Worm (Caenorhabditis elegans) whole organism, L3 larva: Measurements from ENCODE around the gene srj-55.

Source experiments
- elt-2 ChIP-seq: sonication (generic microtip); optimal IDR thresholded peaks from 2 replicates; lab custom pipeline; 2016; ENCODE audit warnings: missing genetic modification reagents, mild to moderate bottlenecking, missing genetic modification characterization, missing compliant biosample characterization
- nhr-237 ChIP-seq: fragments of 150-350 bp; optimal IDR thresholded peaks from 2 replicates; lab custom pipeline; 2014; ENCODE audit warnings: missing biosample characterization, missing genetic modification characterization
- nhr-25 ChIP-seq: sonication (generic microtip); optimal IDR thresholded peaks from 2 replicates; lab custom pipeline; 2017; ENCODE audit warnings: missing biosample characterization, missing genetic modification characterization

DNA sequence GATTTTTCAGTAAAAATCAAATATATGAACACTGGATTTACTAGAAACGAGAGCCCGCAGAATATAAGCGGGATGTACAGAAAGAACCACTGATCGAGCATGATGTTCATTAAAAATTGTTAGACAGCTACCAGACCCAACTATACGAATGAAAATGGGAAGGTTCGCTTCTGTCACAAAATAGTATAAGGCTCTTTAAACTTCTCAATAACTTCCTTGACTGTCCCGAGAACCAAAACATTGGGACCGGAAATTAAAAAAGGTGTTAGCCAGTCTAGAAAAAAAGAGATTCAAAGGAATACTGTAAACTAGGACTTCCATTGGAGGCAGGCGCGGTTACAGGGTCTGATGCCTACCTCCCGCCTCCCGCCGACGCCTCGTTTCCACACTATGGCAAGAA, at the start of gene srj-55:
- TF ChIP-seq nhr-237 (no peak), nhr-25 (tag; lab: Kevin White, UChicago) (no peak), elt-2 (tag; lab: Kevin White, UChicago) (no peak)
